Worm (Caenorhabditis elegans) whole organism, L4 larva: Measurements from ENCODE around the gene T28C6.3.
A peak's percentile ranks its signal among the peaks of the same experiment; 100 is the strongest.

Experiments used
- D1046.2 ChIP-seq: fragments of 200-800 bp; sonication (Bioruptor generic); IDR thresholded peaks from 2 replicates; pipeline ENCODE4 v1.3.6; 2022; ENCODE audit warnings: missing genetic modification characterization, missing compliant biosample characterization
- F10B5.3 ChIP-seq: sonication (generic microtip); optimal IDR thresholded peaks from 2 replicates; lab custom pipeline; 2016; ENCODE audit warnings: mild to moderate bottlenecking, missing genetic modification characterization, missing compliant biosample characterization
- F37D6.2 ChIP-seq: sonication (generic microtip); optimal IDR thresholded peaks from 2 replicates; lab custom pipeline; 2016; ENCODE audit warnings: mild to moderate bottlenecking, missing genetic modification characterization, missing compliant biosample characterization
- R02D3.7 ChIP-seq: fragments of 150-350 bp; sonication (generic microtip); optimal IDR thresholded peaks from 3 replicates; lab custom pipeline; 2014; ENCODE audit warnings: missing biosample characterization, missing genetic modification characterization
- T20F7.1 ChIP-seq: fragments of 200-800 bp; sonication (Bioruptor generic); optimal IDR thresholded peaks from 2 replicates; lab custom pipeline; 2018; ENCODE audit warnings: mild to moderate bottlenecking, missing genetic modification characterization, missing compliant biosample characterization
- Y5F2A.4 ChIP-seq: fragments of 200-800 bp; sonication (Bioruptor generic); optimal IDR thresholded peaks from 2 replicates; lab custom pipeline; 2018; ENCODE audit warnings: mild to moderate bottlenecking, missing genetic modification characterization, missing compliant biosample characterization
- ama-1 ChIP-seq: fragments of 150-350 bp; optimal IDR thresholded peaks from 2 replicates; lab custom pipeline; 2014; ENCODE audit warnings: inconsistent platforms, mixed read lengths
- ceh-32 ChIP-seq: sonication (generic microtip); optimal IDR thresholded peaks from 2 replicates; lab custom pipeline; 2016; ENCODE audit warnings: mild to moderate bottlenecking, missing genetic modification characterization, missing compliant biosample characterization; ENCODE audit not compliant: poor library complexity
- ceh-62 ChIP-seq: sonication (generic microtip); optimal IDR thresholded peaks from 2 replicates; lab custom pipeline; 2017; ENCODE audit warnings: missing biosample characterization, missing genetic modification characterization
- ceh-82 ChIP-seq: sonication (generic microtip); optimal IDR thresholded peaks from 2 replicates; lab custom pipeline; 2017; ENCODE audit warnings: missing biosample characterization, missing genetic modification characterization
- cey-2 ChIP-seq: sonication (generic microtip); optimal IDR thresholded peaks from 3 replicates; lab custom pipeline; 2017; ENCODE audit warnings: missing genetic modification characterization, mild to moderate bottlenecking, missing compliant biosample characterization, antibody characterized with exemption, borderline replicate concordance; ENCODE audit not compliant: insufficient read depth
- daf-16 ChIP-seq, 3 experiments: sonication (generic microtip); optimal IDR thresholded peaks; 2 replicates each; lab custom pipeline; 2016 to 2017; ENCODE audit warnings: missing genetic modification characterization in 3 of 3, missing genetic modification reagents in 3 of 3, mild to moderate bottlenecking in 2 of 3, missing compliant biosample characterization in 2 of 3, missing biosample characterization in 1 of 3, moderate library complexity in 1 of 3
- dmd-6 ChIP-seq: fragments of 200-800 bp; sonication (Bioruptor generic); IDR thresholded peaks from 2 replicates; pipeline ENCODE4 v1.3.6; 2022; ENCODE audit warnings: missing genetic modification reagents, missing genetic modification characterization, missing compliant biosample characterization
- dpl-1 ChIP-seq: fragments of 150-350 bp; optimal IDR thresholded peaks from 2 replicates; lab custom pipeline; 2014; ENCODE audit warnings: missing biosample characterization, missing genetic modification reagents, missing genetic modification characterization
- duxl-1 ChIP-seq: sonication (generic microtip); optimal IDR thresholded peaks from 2 replicates; lab custom pipeline; 2016; ENCODE audit warnings: mild to moderate bottlenecking, missing genetic modification characterization, moderate library complexity, missing compliant biosample characterization; ENCODE audit not compliant: poor library complexity
- dve-1 ChIP-seq: sonication (generic microtip); optimal IDR thresholded peaks from 2 replicates; lab custom pipeline; 2017; ENCODE audit warnings: antibody characterized with exemption, mild to moderate bottlenecking, missing genetic modification characterization, missing compliant biosample characterization; ENCODE audit not compliant: insufficient read depth
- egl-43 ChIP-seq: fragments of 200-800 bp; sonication (Bioruptor generic); IDR thresholded peaks from 2 replicates; pipeline ENCODE4 v1.3.6; 2022; ENCODE audit warnings: missing genetic modification reagents, missing genetic modification characterization, missing compliant biosample characterization
- fos-1 ChIP-seq: fragments of 150-350 bp; optimal IDR thresholded peaks from 2 replicates; lab custom pipeline; 2014; ENCODE audit warnings: missing biosample characterization, missing genetic modification characterization
- hif-1 ChIP-seq, 2 experiments: sonication (generic microtip); optimal IDR thresholded peaks; 2 replicates each; lab custom pipeline; 2016 to 2017; ENCODE audit warnings: missing compliant biosample characterization in 2 of 2, missing genetic modification characterization in 2 of 2, missing genetic modification reagents in 2 of 2, missing genotype in 2 of 2, mild to moderate bottlenecking in 1 of 2
- lin-1 ChIP-seq: fragments of 200-800 bp; sonication (Bioruptor generic); IDR thresholded peaks from 2 replicates; pipeline ENCODE4 v1.3.6; 2022; ENCODE audit warnings: missing genetic modification reagents, missing genetic modification characterization, missing compliant biosample characterization
- lin-13 ChIP-seq: fragments of 150-350 bp; optimal IDR thresholded peaks from 2 replicates; lab custom pipeline; 2014; ENCODE audit warnings: missing biosample characterization, missing genetic modification reagents, missing genetic modification characterization
- lin-15B ChIP-seq: fragments of 150-350 bp; sonication (generic microtip); optimal IDR thresholded peaks from 3 replicates; lab custom pipeline; 2014; ENCODE audit warnings: missing biosample characterization, missing genetic modification characterization
- lir-3 ChIP-seq: sonication (generic microtip); optimal IDR thresholded peaks from 2 replicates; lab custom pipeline; 2016; ENCODE audit warnings: mild to moderate bottlenecking, missing genetic modification characterization, missing compliant biosample characterization
- madf-5 ChIP-seq, 2 experiments: fragments of 200-800 bp; sonication (Bioruptor generic); IDR thresholded peaks; 2 replicates each; pipeline ENCODE4 v1.3.6; 2022; ENCODE audit warnings: missing compliant biosample characterization in 2 of 2, missing genetic modification characterization in 2 of 2
- mep-1 ChIP-seq: fragments of 150-350 bp; sonication (generic microtip); optimal IDR thresholded peaks from 3 replicates; lab custom pipeline; 2014; ENCODE audit warnings: missing biosample characterization, missing genetic modification characterization
- mes-2 ChIP-seq: sonication (generic microtip); optimal IDR thresholded peaks from 2 replicates; lab custom pipeline; 2016; ENCODE audit warnings: missing genotype, mild to moderate bottlenecking, missing genetic modification characterization, missing compliant biosample characterization; ENCODE audit not compliant: poor library complexity, severe bottlenecking
- mxl-3 ChIP-seq: fragments of 200-800 bp; sonication (Bioruptor generic); optimal IDR thresholded peaks from 2 replicates; lab custom pipeline; 2018; ENCODE audit warnings: mild to moderate bottlenecking, missing genetic modification characterization, missing compliant biosample characterization
- nhr-102 ChIP-seq: sonication (generic microtip); optimal IDR thresholded peaks from 2 replicates; lab custom pipeline; 2016; ENCODE audit warnings: mild to moderate bottlenecking, missing genetic modification characterization, moderate library complexity, missing compliant biosample characterization
- nhr-11 ChIP-seq: fragments of 150-350 bp; optimal IDR thresholded peaks from 2 replicates; lab custom pipeline; 2014; ENCODE audit warnings: missing biosample characterization, missing genetic modification characterization
- nhr-111 ChIP-seq: fragments of 200-800 bp; sonication (Bioruptor generic); optimal IDR thresholded peaks from 2 replicates; lab custom pipeline; 2018; ENCODE audit warnings: mild to moderate bottlenecking, missing genetic modification characterization, missing compliant biosample characterization
- nhr-237 ChIP-seq: sonication (generic microtip); optimal IDR thresholded peaks from 2 replicates; lab custom pipeline; 2017; ENCODE audit warnings: missing biosample characterization, missing genetic modification characterization
- nhr-25 ChIP-seq: sonication (generic microtip); optimal IDR thresholded peaks from 2 replicates; lab custom pipeline; 2017; ENCODE audit warnings: missing genetic modification characterization, mild to moderate bottlenecking, missing compliant biosample characterization, antibody characterized with exemption, moderate library complexity, borderline replicate concordance; ENCODE audit not compliant: insufficient read depth
- nhr-41 ChIP-seq: fragments of 200-800 bp; sonication (Bioruptor generic); IDR thresholded peaks from 2 replicates; pipeline ENCODE4 v1.3.6; 2022; ENCODE audit warnings: missing genetic modification reagents, missing genetic modification characterization, missing compliant biosample characterization
- nhr-42 ChIP-seq: fragments of 200-800 bp; sonication (Bioruptor generic); IDR thresholded peaks from 2 replicates; pipeline ENCODE4 v1.3.6; 2022; ENCODE audit warnings: missing genetic modification characterization, missing compliant biosample characterization
- nhr-48 ChIP-seq: sonication (generic microtip); optimal IDR thresholded peaks from 2 replicates; lab custom pipeline; 2016; ENCODE audit warnings: mild to moderate bottlenecking, missing genetic modification characterization, missing compliant biosample characterization
- nhr-6 ChIP-seq: fragments of 150-350 bp; optimal IDR thresholded peaks from 2 replicates; lab custom pipeline; 2014; ENCODE audit warnings: missing biosample characterization, missing genetic modification characterization
- nhr-77 ChIP-seq: fragments of 150-350 bp; optimal IDR thresholded peaks from 2 replicates; lab custom pipeline; 2014; ENCODE audit warnings: missing biosample characterization, missing genetic modification characterization
- php-3 ChIP-seq: fragments of 200-800 bp; sonication (Bioruptor generic); IDR thresholded peaks from 2 replicates; pipeline ENCODE4 v1.3.6; 2022; ENCODE audit warnings: missing genetic modification reagents, missing genetic modification characterization, missing compliant biosample characterization
- saeg-2 ChIP-seq: fragments of 200-800 bp; sonication (Bioruptor generic); IDR thresholded peaks from 2 replicates; pipeline ENCODE4 v1.3.6; 2022; ENCODE audit warnings: missing genetic modification reagents, missing genetic modification characterization, missing compliant biosample characterization
- sdz-12 ChIP-seq: fragments of 200-800 bp; sonication (Bioruptor generic); optimal IDR thresholded peaks from 2 replicates; lab custom pipeline; 2018; ENCODE audit warnings: mild to moderate bottlenecking, missing genetic modification characterization, missing compliant biosample characterization
- snpc-1.2 ChIP-seq: fragments of 200-800 bp; sonication (Bioruptor generic); IDR thresholded peaks from 2 replicates; pipeline ENCODE4 v1.3.6; 2022; ENCODE audit warnings: missing genetic modification reagents, missing genetic modification characterization, missing compliant biosample characterization
- spr-1 ChIP-seq: sonication (generic microtip); optimal IDR thresholded peaks from 2 replicates; lab custom pipeline; 2016; ENCODE audit warnings: mild to moderate bottlenecking, missing genetic modification characterization, missing compliant biosample characterization
- tag-97 ChIP-seq: fragments of 200-800 bp; sonication (Bioruptor generic); IDR thresholded peaks from 2 replicates; pipeline ENCODE4 v1.3.6; 2022; ENCODE audit warnings: missing genetic modification characterization, missing compliant biosample characterization
- tra-1 ChIP-seq: fragments of 200-800 bp; sonication (Bioruptor generic); IDR thresholded peaks from 2 replicates; pipeline ENCODE4 v1.3.6; 2022; ENCODE audit warnings: missing genetic modification reagents, missing genetic modification characterization, missing compliant biosample characterization
- vab-7 ChIP-seq: fragments of 200-800 bp; sonication (Bioruptor generic); IDR thresholded peaks from 2 replicates; pipeline ENCODE4 v1.3.6; 2022; ENCODE audit warnings: missing genetic modification reagents, missing genetic modification characterization, missing compliant biosample characterization
- zfp-2 ChIP-seq: sonication (generic microtip); optimal IDR thresholded peaks from 2 replicates; lab custom pipeline; 2016; ENCODE audit warnings: mild to moderate bottlenecking, missing genetic modification characterization, missing compliant biosample characterization
- zip-11 ChIP-seq: fragments of 200-800 bp; sonication (Bioruptor generic); IDR thresholded peaks from 2 replicates; pipeline ENCODE4 v1.3.6; 2022; ENCODE audit warnings: missing genetic modification characterization, missing compliant biosample characterization

T28C6.3 gene

DNA sequence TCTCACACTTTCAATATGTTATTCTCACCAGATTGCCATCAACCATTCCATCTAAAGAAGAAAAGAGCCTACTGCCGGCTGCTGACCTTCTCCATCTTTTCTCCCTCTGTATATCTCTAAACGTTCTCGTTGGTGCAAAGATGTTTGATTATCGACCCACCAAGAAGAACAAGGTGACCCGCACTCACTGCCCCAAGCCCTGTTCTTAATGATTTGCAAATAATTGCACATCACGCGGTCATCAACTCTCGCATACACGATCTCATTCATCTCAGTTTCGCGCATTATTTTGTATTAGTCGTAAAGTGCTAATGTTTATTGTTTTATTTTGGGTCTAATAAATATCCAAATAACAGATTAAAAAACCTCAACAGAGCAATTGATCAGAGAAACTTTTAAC is 670 bp upstream of the T28C6.3 start:
- no peak for TF ChIP-seq F10B5.3

DNA sequence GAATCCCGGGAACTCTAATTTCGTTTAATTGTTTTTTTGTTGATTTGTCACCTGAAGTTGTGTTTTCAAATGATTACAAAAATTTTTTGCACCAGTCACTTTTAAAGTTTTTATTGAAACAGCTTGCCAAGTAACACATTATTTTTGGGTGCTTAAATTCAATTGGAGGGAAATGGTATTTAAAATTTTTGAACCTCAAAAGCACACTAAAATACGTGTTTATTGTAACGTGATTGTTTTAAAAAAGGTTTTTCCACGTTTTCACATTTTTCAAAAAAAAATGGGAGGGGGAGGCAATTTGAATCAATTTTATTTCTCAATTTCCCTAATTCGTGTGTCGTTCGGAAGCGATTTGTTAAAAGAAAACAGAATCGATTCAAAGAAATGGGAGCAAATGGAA is 1.0 kb downstream of the T28C6.3 start, which contains the start of gene T28C6.5:
Gene T28C6.5, plus strand, starts transcription at position 301 of the 400 bp plus-strand sequence.
- TF ChIP-seq dmd-6 (no peak), nhr-237 (tag; lab: Kevin White, UChicago) (no peak), ceh-62 (tag; lab: Kevin White, UChicago) (no peak), lin-1 (GFP tag; lab: Robert Waterston, UW) (no peak), sdz-12 (GFP tag; lab: Kevin White, UChicago) (no peak), php-3 (GFP tag; lab: Robert Waterston, UW) (no peak), ceh-32 (tag; lab: Kevin White, UChicago) (no peak), snpc-1.2 (no peak), madf-5 (GFP tag; IDR thresholded peaks at IDR 0.05; lab: Robert Waterston, UW) (no peak), saeg-2 (GFP tag; lab: Robert Waterston, UW) (no peak), nhr-11 (tag; lab: Kevin White, UChicago) (no peak), tag-97 (GFP tag; lab: Robert Waterston, UW) (no peak), duxl-1 (no peak), nhr-102 (tag; lab: Kevin White, UChicago) (no peak), zfp-2 (no peak), ceh-82 (tag; lab: Kevin White, UChicago) (no peak), hif-1 (tag; optimal IDR thresholded peaks at IDR 0.05; lab: Kevin White, UChicago) (no peak), nhr-6 (no peak)
- TF ChIP-seq, all 104 proteins: peak for 0

DNA sequence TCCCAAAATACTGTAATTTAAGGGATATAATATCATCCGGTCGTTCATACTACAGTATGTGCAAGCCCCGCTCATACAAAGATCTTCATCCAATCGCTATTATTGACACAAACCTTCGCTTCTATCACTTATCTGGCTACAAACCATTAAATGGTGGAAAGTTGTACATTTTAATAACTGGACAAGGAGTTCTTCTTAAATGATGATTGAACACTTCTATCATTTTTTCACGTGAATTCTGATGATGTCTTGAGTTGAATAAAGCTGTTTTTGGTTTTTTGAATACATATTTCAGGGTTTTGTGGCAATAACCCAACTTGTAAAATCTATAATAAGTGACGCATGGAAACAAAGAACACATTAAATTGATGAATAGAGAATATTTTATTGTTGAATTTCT is 2.5 kb downstream of the T28C6.3 start:
- TF ChIP-seq vab-7 (GFP tag; lab: Robert Waterston, UW) (no peak), spr-1 (tag; lab: Kevin White, UChicago) (no peak), nhr-48 (no peak), lin-13 (GFP tag; lab: Kevin White, UChicago) (no peak), mes-2 (tag; lab: Kevin White, UChicago) (no peak), nhr-111 (GFP tag; lab: Kevin White, UChicago) (no peak), nhr-25 (tag; lab: Kevin White, UChicago) (no peak), dpl-1 (GFP tag; lab: Kevin White, UChicago) (no peak), tra-1 (GFP tag; lab: Robert Waterston, UW) (no peak), mep-1 (tag; lab: Kevin White, UChicago) (peak; percentile 7), T20F7.1 (GFP tag; lab: Kevin White, UChicago) (no peak), egl-43 (GFP tag; lab: Robert Waterston, UW) (no peak), fos-1 (tag; lab: Kevin White, UChicago) (no peak), zip-11 (GFP tag; lab: Robert Waterston, UW) (no peak), daf-16 (GFP tag; optimal IDR thresholded peaks at IDR 0.05; lab: Kevin White, UChicago) (no peak), daf-16 (tag; optimal IDR thresholded peaks at IDR 0.05; lab: Kevin White, UChicago) (no peak), ama-1 (lab: Kevin White, UChicago) (peak; percentile 43), dmd-6 (no peak), lir-3 (tag; lab: Kevin White, UChicago) (no peak), nhr-41 (GFP tag; lab: Robert Waterston, UW) (no peak), lin-15B (tag; lab: Kevin White, UChicago) (no peak), cey-2 (tag; lab: Kevin White, UChicago) (no peak), mxl-3 (GFP tag; lab: Kevin White, UChicago) (no peak), nhr-77 (no peak), madf-5 (GFP tag; IDR thresholded peaks at IDR 0.05; lab: Robert Waterston, UW) (no peak), saeg-2 (GFP tag; lab: Robert Waterston, UW) (no peak), Y5F2A.4 (GFP tag; lab: Kevin White, UChicago) (no peak), nhr-42 (GFP tag; lab: Robert Waterston, UW) (no peak), dve-1 (tag; lab: Kevin White, UChicago) (no peak), R02D3.7 (tag; lab: Kevin White, UChicago) (no peak), nhr-6 (no peak), F37D6.2 (no peak), ceh-82 (tag; lab: Kevin White, UChicago) (no peak), D1046.2 (no peak)
